Worm (Caenorhabditis elegans): ENCODE results near the gene F45E4.5.

Gene F45E4.5

DNA sequence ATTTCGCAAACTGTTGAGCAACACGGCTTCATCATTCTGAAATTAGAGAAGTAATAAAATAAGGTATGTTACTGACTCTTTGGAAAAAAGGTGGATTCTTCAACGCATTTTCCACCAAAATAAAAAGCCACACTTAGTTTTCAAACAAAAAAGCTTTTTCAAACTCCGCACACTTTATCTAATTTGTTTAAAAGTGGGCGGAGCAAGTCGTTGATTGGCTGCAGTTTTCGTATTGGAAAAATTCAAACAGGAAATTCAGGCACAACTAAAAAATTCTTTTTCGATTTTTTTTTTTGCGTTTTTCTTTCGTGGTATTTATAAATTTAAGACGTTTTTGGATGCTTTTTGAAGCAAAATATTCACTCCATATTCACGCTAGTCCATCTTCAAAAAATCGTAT, 21.6 kb upstream of the F45E4.5 start:
- TF ChIP-seq nhr-2 (tag; optimal IDR thresholded peaks at IDR 0.05) (no peak), nhr-28 (tag; optimal IDR thresholded peaks at IDR 0.05) (no peak), bed-3 (GFP tag; optimal IDR thresholded peaks at IDR 0.05) (no peak), cnd-1 (tag; optimal IDR thresholded peaks at IDR 0.05) (no peak), sem-2 (GFP tag; optimal IDR thresholded peaks at IDR 0.05) (no peak)

DNA sequence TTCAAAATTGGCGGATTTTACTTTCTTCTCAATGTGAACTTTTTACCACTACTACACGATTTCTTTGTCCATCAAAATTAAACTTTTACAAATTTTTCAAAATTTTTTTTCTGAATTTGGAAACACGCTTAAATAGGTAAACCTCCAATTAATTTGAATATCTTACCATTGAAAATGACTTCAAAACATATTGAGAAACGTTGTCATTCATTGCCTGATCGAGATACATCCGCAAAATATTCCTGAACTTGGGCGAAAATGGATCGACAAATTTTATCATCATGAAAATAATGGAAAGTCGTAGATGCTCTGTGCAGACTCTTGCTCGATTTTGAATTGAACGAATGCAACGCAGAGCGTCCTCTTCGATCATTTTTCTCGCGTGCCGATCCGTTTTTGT, 18.0 kb upstream of the F45E4.5 start:
- TF ChIP-seq nhr-12 (tag; optimal IDR thresholded peaks at IDR 0.05) (no peak), zip-8 (tag; optimal IDR thresholded peaks at IDR 0.05) (no peak), lsy-2 (tag; optimal IDR thresholded peaks at IDR 0.05) (no peak), elt-1 (tag; optimal IDR thresholded peaks at IDR 0.05; ENCODE audit: borderline replicate concordance, insufficient read depth) (no peak), blmp-1 (tag; optimal IDR thresholded peaks at IDR 0.05) (no peak), sptf-1 (tag; optimal IDR thresholded peaks at IDR 0.05) (no peak), nhr-237 (tag; optimal IDR thresholded peaks at IDR 0.05) (no peak), pha-4 (tag; optimal IDR thresholded peaks at IDR 0.05) (no peak), mep-1 (tag; optimal IDR thresholded peaks at IDR 0.05) (no peak), unc-62 (GFP tag; optimal IDR thresholded peaks at IDR 0.05) (no peak), tbx-8 (GFP tag; optimal IDR thresholded peaks at IDR 0.05) (no peak), lin-13 (tag; optimal IDR thresholded peaks at IDR 0.05) (no peak)

DNA sequence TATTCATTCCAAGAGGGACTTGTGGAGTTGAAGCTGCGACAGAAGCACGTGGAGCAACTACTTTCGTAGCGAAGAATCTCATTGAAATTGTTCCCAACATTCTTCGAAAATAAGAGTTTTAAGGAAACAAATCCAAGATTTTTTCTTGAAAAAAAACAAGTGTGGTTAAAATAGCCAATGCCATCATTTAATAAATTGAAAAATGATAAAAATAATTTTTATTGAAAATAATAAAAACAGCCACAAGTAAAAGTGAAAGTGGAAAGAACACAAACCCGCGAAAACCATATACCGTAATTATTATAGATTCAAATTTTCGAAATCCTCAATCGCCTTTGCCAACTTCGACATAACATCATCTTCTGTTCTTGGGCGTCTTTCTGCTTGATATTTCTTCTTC, 17.3 kb upstream of the F45E4.5 start, which contains the start of gene hmg-5:
Gene hmg-5 (minus strand): TSS at position 101 of the 400 bp plus-strand sequence.
- TF ChIP-seq sptf-1 (tag; optimal IDR thresholded peaks at IDR 0.05) (no peak), cnd-1 (tag; optimal IDR thresholded peaks at IDR 0.05) (no peak), ces-1 (GFP tag; optimal IDR thresholded peaks at IDR 0.05) (no peak), ceh-43 (GFP tag; optimal IDR thresholded peaks at IDR 0.05) (no peak), lin-13 (tag; optimal IDR thresholded peaks at IDR 0.05) (no peak), unc-39 (tag; optimal IDR thresholded peaks at IDR 0.05) (no peak), tbx-8 (GFP tag; optimal IDR thresholded peaks at IDR 0.05) (no peak), nhr-2 (tag; optimal IDR thresholded peaks at IDR 0.05) (no peak), nhr-28 (tag; optimal IDR thresholded peaks at IDR 0.05) (no peak), lin-32 (GFP tag; optimal IDR thresholded peaks at IDR 0.05) (no peak), bed-3 (GFP tag; optimal IDR thresholded peaks at IDR 0.05) (no peak), ceh-83 (GFP tag; optimal IDR thresholded peaks at IDR 0.05) (no peak), nhr-76 (tag; optimal IDR thresholded peaks at IDR 0.05) (no peak), ham-2 (GFP tag; optimal IDR thresholded peaks at IDR 0.05) (no peak), unc-62 (GFP tag; optimal IDR thresholded peaks at IDR 0.05) (no peak)

DNA sequence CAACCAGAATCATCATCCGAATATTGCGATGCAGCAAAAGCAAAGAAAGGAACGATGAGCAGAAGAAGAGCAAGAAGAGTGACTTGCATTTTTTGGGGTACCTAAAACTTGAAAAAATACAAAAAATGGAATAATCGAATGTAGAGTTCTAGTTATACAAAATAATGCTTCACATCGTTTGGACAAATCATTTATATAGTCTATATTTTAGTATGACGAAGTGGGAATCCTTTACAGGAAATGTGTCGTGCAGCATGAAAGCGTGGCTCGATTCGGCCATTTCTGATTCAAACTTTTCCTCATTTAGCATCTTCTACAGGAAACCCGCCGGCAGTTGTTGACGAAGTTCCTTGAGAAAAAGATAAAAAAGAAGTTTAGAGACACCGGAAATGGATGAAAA, 14.1 kb upstream of the F45E4.5 start, which contains the start of gene nlp-20:
Gene nlp-20 (minus strand): TSS at position 101 of the 400 bp plus-strand sequence.
- TF ChIP-seq ztf-11 (tag; optimal IDR thresholded peaks at IDR 0.05) (no peak), nhr-76 (tag; optimal IDR thresholded peaks at IDR 0.05) (no peak), elt-1 (tag; optimal IDR thresholded peaks at IDR 0.05; ENCODE audit: borderline replicate concordance, insufficient read depth) (no peak), cnd-1 (tag; optimal IDR thresholded peaks at IDR 0.05) (no peak), ceh-83 (GFP tag; optimal IDR thresholded peaks at IDR 0.05) (no peak), zip-8 (tag; optimal IDR thresholded peaks at IDR 0.05) (no peak), flh-1 (GFP tag; optimal IDR thresholded peaks at IDR 0.05) (no peak), hlh-1 (tag; optimal IDR thresholded peaks at IDR 0.05) (no peak), drap-1 (GFP tag; optimal IDR thresholded peaks at IDR 0.05) (no peak)

DNA sequence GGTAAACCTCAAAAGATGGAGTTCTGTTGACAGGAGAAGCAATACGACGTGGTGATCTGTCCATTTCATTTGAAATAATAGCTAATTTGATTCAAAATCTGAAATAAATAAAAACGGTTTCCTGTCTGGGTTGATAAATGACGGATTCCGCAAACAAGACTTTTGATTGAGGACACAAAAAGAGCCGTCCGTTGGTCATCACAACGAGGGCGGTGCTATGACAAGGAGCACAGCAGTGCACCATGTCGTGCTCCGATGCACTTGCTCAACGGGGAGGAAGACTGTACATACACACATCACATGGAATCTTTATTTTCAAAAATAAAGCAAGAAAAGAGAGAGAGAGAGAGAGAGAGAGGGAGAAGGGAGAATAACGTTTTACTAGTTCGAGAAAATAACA, 12.9 kb upstream of the F45E4.5 start, which contains the start of gene nep-16:
Gene nep-16 (minus strand): TSS at position 101 of the 400 bp plus-strand sequence.
- TF ChIP-seq pha-4 (tag; optimal IDR thresholded peaks at IDR 0.05): no peak
- no peak for TF ChIP-seq nhr-2 (tag; optimal IDR thresholded peaks at IDR 0.05)
- no peak for TF ChIP-seq drap-1 (GFP tag; optimal IDR thresholded peaks at IDR 0.05)
- TF ChIP-seq nhr-237 (tag; optimal IDR thresholded peaks at IDR 0.05): no peak
- TF ChIP-seq lsy-2 (tag; optimal IDR thresholded peaks at IDR 0.05): no peak
- no peak for TF ChIP-seq tbx-8 (GFP tag; optimal IDR thresholded peaks at IDR 0.05)
- TF ChIP-seq zip-8 (tag; optimal IDR thresholded peaks at IDR 0.05): no peak
- TF ChIP-seq M03D4.4 (tag; optimal IDR thresholded peaks at IDR 0.05): no peak
- no peak for TF ChIP-seq unc-120 (tag; optimal IDR thresholded peaks at IDR 0.05; ENCODE audit: poor library complexity, severe bottlenecking)
- TF ChIP-seq bed-3 (GFP tag; optimal IDR thresholded peaks at IDR 0.05): no peak
- TF ChIP-seq unc-39 (tag; optimal IDR thresholded peaks at IDR 0.05): no peak
- TF ChIP-seq ham-2 (GFP tag; optimal IDR thresholded peaks at IDR 0.05): no peak
- TF ChIP-seq cnd-1 (tag; optimal IDR thresholded peaks at IDR 0.05): no peak
